Fruit fly (Drosophila melanogaster) whole organism, embryonic: ENCODE measurements around the gene CG10602.
A peak's percentile ranks its signal among the peaks of the same experiment; 100 is the strongest.

Experiments used
- Aef1 ChIP-seq: fragments of 200-800 bp; sonication (Bioruptor generic); IDR thresholded peaks from 3 replicates; pipeline ENCODE4 v1.3.6; 2022; ENCODE audit warnings: missing biosample characterization, missing genetic modification characterization
- B-H1 ChIP-seq: fragments of 200-800 bp; sonication (Bioruptor generic); IDR thresholded peaks from 3 replicates; pipeline ENCODE4 v1.3.6; 2022; ENCODE audit warnings: missing biosample characterization, missing genetic modification characterization
- Bdp1 ChIP-seq: fragments of 200-800 bp; sonication (Bioruptor generic); optimal IDR thresholded peaks from 3 replicates; lab custom pipeline; 2016; ENCODE audit warnings: missing biosample characterization, missing genetic modification characterization
- CG10654 ChIP-seq: fragments of 200-800 bp; sonication (Bioruptor generic); optimal IDR thresholded peaks from 2 replicates; lab custom pipeline; 2016; ENCODE audit warnings: missing biosample characterization, missing genetic modification characterization
- CG10979 ChIP-seq: fragments of 200-800 bp; sonication (Bioruptor generic); optimal IDR thresholded peaks from 2 replicates; lab custom pipeline; 2018; ENCODE audit warnings: missing biosample characterization, mild to moderate bottlenecking, missing genetic modification characterization, moderate library complexity
- CG11398 ChIP-seq: fragments of 200-800 bp; sonication (Bioruptor generic); optimal IDR thresholded peaks from 2 replicates; lab custom pipeline; 2016; ENCODE audit warnings: missing biosample characterization, missing genetic modification characterization
- CG11456 ChIP-seq: fragments of 200-800 bp; sonication (Bioruptor generic); IDR thresholded peaks from 3 replicates; pipeline ENCODE4 v1.3.6; 2022; ENCODE audit warnings: missing biosample characterization, missing genetic modification characterization
- CG11560 ChIP-seq: fragments of 200-800 bp; sonication (Bioruptor generic); IDR thresholded peaks from 3 replicates; pipeline ENCODE4 v1.3.6; 2022; ENCODE audit warnings: missing biosample characterization, missing genetic modification characterization
- CG12155 ChIP-seq: fragments of 200-800 bp; sonication (Bioruptor generic); optimal IDR thresholded peaks from 3 replicates; lab custom pipeline; 2016; ENCODE audit warnings: missing biosample characterization, missing genetic modification characterization
- CG12391 ChIP-seq: fragments of 200-800 bp; sonication (Bioruptor generic); optimal IDR thresholded peaks from 3 replicates; lab custom pipeline; 2018; ENCODE audit warnings: missing biosample characterization, mild to moderate bottlenecking, missing genetic modification characterization, moderate library complexity
- CG13123 ChIP-seq: fragments of 200-800 bp; sonication (Bioruptor generic); optimal IDR thresholded peaks from 2 replicates; lab custom pipeline; 2016; ENCODE audit warnings: missing biosample characterization, missing genetic modification characterization
- CG15514 ChIP-seq: fragments of 200-800 bp; sonication (Bioruptor generic); optimal IDR thresholded peaks from 3 replicates; lab custom pipeline; 2017; ENCODE audit warnings: missing biosample characterization, missing genetic modification characterization, mild to moderate bottlenecking, moderate library complexity, missing genetic modification reagents
- CG2202 ChIP-seq: fragments of 200-800 bp; sonication (Bioruptor generic); optimal IDR thresholded peaks from 2 replicates; lab custom pipeline; 2018; ENCODE audit warnings: missing biosample characterization, mild to moderate bottlenecking, missing genetic modification characterization
- CG30020 ChIP-seq: fragments of 200-800 bp; optimal IDR thresholded peaks from 2 replicates; lab custom pipeline; 2019; ENCODE audit warnings: missing biosample characterization, mild to moderate bottlenecking, missing genetic modification characterization, moderate library complexity
- CG4360 ChIP-seq: fragments of 200-800 bp; sonication (Bioruptor generic); IDR thresholded peaks from 2 replicates; pipeline ENCODE4 v1.3.6; 2022; ENCODE audit warnings: missing biosample characterization, missing genetic modification characterization
- CG4404 ChIP-seq: fragments of 200-800 bp; sonication (Bioruptor generic); IDR thresholded peaks from 2 replicates; pipeline ENCODE4 v1.3.6; 2022; ENCODE audit warnings: missing biosample characterization, missing genetic modification characterization
- CG6689 ChIP-seq: fragments of 200-800 bp; sonication (Bioruptor generic); IDR thresholded peaks from 2 replicates; pipeline ENCODE4 v1.3.6; 2022; ENCODE audit warnings: missing biosample characterization, missing genetic modification characterization
- CG8478 ChIP-seq: fragments of >200 bp; optimal IDR thresholded peaks from 2 replicates; lab custom pipeline; 2018
- CG9817 ChIP-seq: fragments of 200-800 bp; sonication (Bioruptor generic); optimal IDR thresholded peaks from 2 replicates; lab custom pipeline; 2018; ENCODE audit warnings: missing biosample characterization, mild to moderate bottlenecking, missing genetic modification characterization, moderate library complexity
- CTCF ChIP-seq: fragments of 200-800 bp; sonication (Bioruptor generic); optimal IDR thresholded peaks from 2 replicates; lab custom pipeline; 2017; ENCODE audit warnings: missing biosample characterization, mild to moderate bottlenecking, missing genetic modification characterization, moderate library complexity
- D19B ChIP-seq: fragments of 200-800 bp; sonication (Bioruptor generic); optimal IDR thresholded peaks from 2 replicates; lab custom pipeline; 2017; ENCODE audit warnings: missing biosample characterization, mild to moderate bottlenecking, missing genetic modification characterization
- Dll ChIP-seq: fragments of 200-800 bp; sonication (Bioruptor generic); IDR thresholded peaks from 4 replicates; pipeline ENCODE4 v1.3.6; 2022; ENCODE audit warnings: missing biosample characterization, missing genetic modification characterization; ENCODE audit not compliant: partially characterized antibody
- HLH54F ChIP-seq: fragments of 200-800 bp; sonication (Bioruptor generic); optimal IDR thresholded peaks from 3 replicates; lab custom pipeline; 2016; ENCODE audit warnings: missing biosample characterization, missing genetic modification characterization
- Hr78 ChIP-seq, 2 experiments: fragments of 200-800 bp in 1 of 2; fragments of >200 bp in 1 of 2; sonication (Bioruptor generic) in 1 of 2; optimal IDR thresholded peaks; 2 replicates each; lab custom pipeline; 2017 to 2019; ENCODE audit warnings: missing biosample characterization in 2 of 2, missing genetic modification characterization in 2 of 2, mild to moderate bottlenecking in 1 of 2, moderate library complexity in 1 of 2
- MESR4 ChIP-seq: fragments of 200-800 bp; sonication (Bioruptor generic); optimal IDR thresholded peaks from 2 replicates; lab custom pipeline; 2018; ENCODE audit warnings: missing biosample characterization, mild to moderate bottlenecking, missing genetic modification characterization, moderate library complexity
- NK7.1 ChIP-seq: fragments of 200-800 bp; sonication (Bioruptor generic); optimal IDR thresholded peaks from 3 replicates; lab custom pipeline; 2016; ENCODE audit warnings: missing biosample characterization, missing genetic modification characterization
- Neu2 ChIP-seq: fragments of 200-800 bp; sonication (Bioruptor generic); optimal IDR thresholded peaks from 3 replicates; lab custom pipeline; 2016; ENCODE audit warnings: missing biosample characterization, missing genetic modification characterization, borderline replicate concordance
- Nf-YA ChIP-seq: fragments of 200-800 bp; sonication (Bioruptor generic); IDR thresholded peaks from 2 replicates; pipeline ENCODE4 v1.3.6; 2022; ENCODE audit warnings: missing biosample characterization, missing genetic modification characterization
- NfI ChIP-seq: fragments of 200-800 bp; sonication (Bioruptor generic); optimal IDR thresholded peaks from 3 replicates; lab custom pipeline; 2018; ENCODE audit warnings: missing biosample characterization, mild to moderate bottlenecking, missing genetic modification characterization, moderate library complexity
- Oaz ChIP-seq: fragments of 200-800 bp; sonication (Bioruptor generic); IDR thresholded peaks from 2 replicates; pipeline ENCODE4 v1.3.6; 2022; ENCODE audit warnings: missing biosample characterization, missing genetic modification characterization
- Rx ChIP-seq: fragments of 200-800 bp; sonication (Bioruptor generic); IDR thresholded peaks from 2 replicates; pipeline ENCODE4 v1.3.6; 2022; ENCODE audit warnings: missing biosample characterization, missing genetic modification characterization
- Side ChIP-seq: fragments of 200-800 bp; sonication (Bioruptor generic); optimal IDR thresholded peaks from 2 replicates; lab custom pipeline; 2016; ENCODE audit warnings: missing biosample characterization, missing genetic modification characterization
- Vsx1 ChIP-seq: fragments of 200-800 bp; sonication (Bioruptor generic); optimal IDR thresholded peaks from 2 replicates; lab custom pipeline; 2017; ENCODE audit warnings: missing biosample characterization, mild to moderate bottlenecking, missing genetic modification characterization, missing genetic modification reagents
- YL-1 ChIP-seq: fragments of 200-800 bp; sonication (Bioruptor generic); optimal IDR thresholded peaks from 3 replicates; lab custom pipeline; 2017; ENCODE audit warnings: missing biosample characterization, mild to moderate bottlenecking, missing genetic modification characterization
- br ChIP-seq: fragments of >200 bp; optimal IDR thresholded peaks from 2 replicates; lab custom pipeline; 2017
- bsh ChIP-seq, 2 experiments: fragments of 200-800 bp; sonication (Bioruptor generic); optimal IDR thresholded peaks; 2 replicates each; lab custom pipeline; 2017 to 2018; ENCODE audit warnings: mild to moderate bottlenecking in 2 of 2, missing biosample characterization in 2 of 2, missing genetic modification characterization in 2 of 2, moderate library complexity in 1 of 2
- cwo ChIP-seq: fragments of 200-800 bp; sonication (Bioruptor generic); optimal IDR thresholded peaks from 3 replicates; lab custom pipeline; 2017; ENCODE audit warnings: missing biosample characterization, missing genetic modification characterization, mild to moderate bottlenecking, moderate library complexity, missing genetic modification reagents
- dimm ChIP-seq: fragments of 200-800 bp; sonication (Bioruptor generic); IDR thresholded peaks from 2 replicates; pipeline ENCODE4 v1.3.6; 2022; ENCODE audit warnings: missing biosample characterization, missing genetic modification characterization
- esg ChIP-seq: fragments of 200-800 bp; sonication (Bioruptor generic); conservative IDR thresholded peaks from 2 replicates; pipeline ENCODE4 v1.3.6; 2022; ENCODE audit warnings: missing biosample characterization, missing genetic modification characterization
- ind ChIP-seq: fragments of 200-800 bp; sonication (Bioruptor generic); optimal IDR thresholded peaks from 3 replicates; lab custom pipeline; 2016; ENCODE audit warnings: missing biosample characterization, missing genetic modification characterization
- jing ChIP-seq: fragments of 200-800 bp; sonication (Bioruptor generic); optimal IDR thresholded peaks from 2 replicates; lab custom pipeline; 2018; ENCODE audit warnings: missing biosample characterization, mild to moderate bottlenecking, missing genetic modification characterization
- lilli ChIP-seq: fragments of 200-800 bp; sonication (Bioruptor generic); optimal IDR thresholded peaks from 3 replicates; lab custom pipeline; 2016; ENCODE audit warnings: missing biosample characterization, missing genetic modification characterization
- org-1 ChIP-seq: fragments of 200-800 bp; sonication (Bioruptor generic); optimal IDR thresholded peaks from 2 replicates; lab custom pipeline; 2017; ENCODE audit warnings: missing biosample characterization, missing genetic modification characterization
- phol ChIP-seq: fragments of 200-800 bp; sonication (Bioruptor generic); optimal IDR thresholded peaks from 3 replicates; lab custom pipeline; 2018; ENCODE audit warnings: missing biosample characterization, mild to moderate bottlenecking, missing genetic modification characterization, moderate library complexity
- pros ChIP-seq: fragments of 200-800 bp; sonication (Bioruptor generic); optimal IDR thresholded peaks from 3 replicates; lab custom pipeline; 2019; ENCODE audit warnings: missing biosample characterization, mild to moderate bottlenecking, missing genetic modification characterization, moderate library complexity
- ro ChIP-seq: fragments of 200-800 bp; sonication (Bioruptor generic); IDR thresholded peaks from 2 replicates; pipeline ENCODE4 v1.3.6; 2022; ENCODE audit warnings: missing biosample characterization, missing genetic modification characterization
- row ChIP-seq: fragments of 200-800 bp; sonication (Bioruptor generic); IDR thresholded peaks from 3 replicates; pipeline ENCODE4 v1.3.6; 2022; ENCODE audit warnings: missing biosample characterization, missing genetic modification characterization
- salm ChIP-seq: fragments of 200-800 bp; sonication (Bioruptor generic); optimal IDR thresholded peaks from 2 replicates; lab custom pipeline; 2018; ENCODE audit warnings: missing biosample characterization, mild to moderate bottlenecking, missing genetic modification characterization
- sd ChIP-seq: fragments of 200-800 bp; sonication (Bioruptor generic); optimal IDR thresholded peaks from 3 replicates; lab custom pipeline; 2018; ENCODE audit warnings: missing biosample characterization, mild to moderate bottlenecking, missing genetic modification characterization, moderate library complexity
- sima ChIP-seq: fragments of 200-800 bp; sonication (Bioruptor generic); optimal IDR thresholded peaks from 2 replicates; lab custom pipeline; 2016; ENCODE audit warnings: missing biosample characterization, missing genetic modification characterization
- unc-4 ChIP-seq: fragments of 200-800 bp; sonication (Bioruptor generic); IDR thresholded peaks from 2 replicates; pipeline ENCODE4 v1.3.6; 2022; ENCODE audit warnings: missing biosample characterization, missing genetic modification characterization; ENCODE audit not compliant: partially characterized antibody
- usp ChIP-seq: fragments of >200 bp; optimal IDR thresholded peaks from 2 replicates; lab custom pipeline; 2017; ENCODE audit warnings: missing biosample characterization, missing genetic modification characterization

Gene CG10602

DNA sequence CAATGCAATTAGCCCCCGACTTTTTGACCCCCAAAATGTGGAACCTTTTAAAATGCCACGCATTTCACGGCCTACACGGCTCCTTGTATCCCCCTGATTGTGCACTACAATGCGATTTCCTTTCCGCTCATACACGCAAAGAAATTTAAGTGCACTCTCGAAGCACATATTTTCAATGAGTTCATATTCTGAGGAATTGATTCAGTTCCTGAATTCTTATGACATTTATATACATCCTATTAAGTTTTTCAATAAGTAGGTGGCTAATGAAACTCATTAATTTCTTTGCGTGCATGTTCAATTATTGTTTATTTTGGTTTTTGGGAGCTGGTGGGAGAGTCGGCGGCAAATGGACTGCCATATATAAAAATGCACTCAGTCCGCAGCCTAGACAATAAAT lies 40.2 kb upstream of the CG10602 start (continued):
- TF ChIP-seq sima (GFP tag; lab: Kevin White, UChicago) (no peak), esg (GFP tag; lab: Robert Waterston, UW) (peak; percentile 41), CG10979 (tag; lab: Kevin White, UChicago) (peak; percentile 89), cwo (GFP tag; lab: Kevin White, UChicago) (no peak), bsh (GFP tag; optimal IDR thresholded peaks at IDR 0.05; lab: Kevin White, UChicago) (peak in 1 of 2 experiments; percentile 94), Hr78 (GFP tag; optimal IDR thresholded peaks at IDR 0.05; lab: Kevin White, UChicago) (peak in 1 of 2 experiments; percentile 49), phol (tag; lab: Kevin White, UChicago) (peak; percentile 84), NfI (GFP tag; lab: Kevin White, UChicago) (peak; percentile 43), CG2202 (peak; percentile 85), dimm (GFP tag; lab: Robert Waterston, UW) (no peak), Bdp1 (GFP tag; lab: Kevin White, UChicago) (peak; percentile 50), CG13123 (GFP tag; lab: Kevin White, UChicago) (peak; percentile 43), br (no peak), ind (GFP tag; lab: Kevin White, UChicago) (peak; percentile 54), jing (peak; percentile 51), CG12391 (peak; percentile 76), NK7.1 (GFP tag; lab: Kevin White, UChicago) (no peak), CG30020 (peak; percentile 26), pros (GFP tag; lab: Kevin White, UChicago) (no peak), CG11560 (no peak), CG10654 (peak; percentile 68), YL-1 (GFP tag; lab: Kevin White, UChicago) (no peak), Aef1 (GFP tag; lab: Robert Waterston, UW) (no peak), Vsx1 (GFP tag; lab: Kevin White, UChicago) (peak; percentile 53), CG11456 (GFP tag; lab: Robert Waterston, UW) (no peak), CG6689 (GFP tag; lab: Robert Waterston, UW) (peak; percentile 63), CG15514 (GFP tag; lab: Kevin White, UChicago) (no peak), org-1 (GFP tag; lab: Kevin White, UChicago) (peak; percentile 19), salm (tag; lab: Kevin White, UChicago) (peak; percentile 47), CG4404 (peak; percentile 51; the same call in 1 of the 2 replicates), Neu2 (GFP tag; lab: Kevin White, UChicago) (no peak), CG4360 (GFP tag; lab: Robert Waterston, UW) (0 out of 2 replicates have a peak, but pooled peaks have one; percentile 19), B-H1 (peak; percentile 18; the same call in 2 of the 3 replicates), sd (tag; lab: Kevin White, UChicago) (no peak), CG9817 (peak; percentile 13), Side (GFP tag; lab: Kevin White, UChicago) (peak; percentile 71), Nf-YA (GFP tag; lab: Robert Waterston, UW) (no peak), MESR4 (GFP tag; lab: Kevin White, UChicago) (no peak), unc-4 (GFP tag; lab: Robert Waterston, UW) (no peak), CTCF (GFP tag; lab: Kevin White, UChicago) (peak; percentile 12), ro (peak; percentile 21; the same call in 1 of the 2 replicates), Oaz (GFP tag; lab: Robert Waterston, UW) (no peak), CG11398 (GFP tag; lab: Kevin White, UChicago) (peak; percentile 56), lilli (GFP tag; lab: Kevin White, UChicago) (peak; percentile 35), usp (GFP tag; lab: Kevin White, UChicago) (no peak), CG8478 (lab: Kevin White, UChicago) (no peak), Dll (GFP tag; lab: Robert Waterston, UW) (no peak), D19B (GFP tag; lab: Kevin White, UChicago) (no peak), Rx (GFP tag; lab: Robert Waterston, UW) (peak; percentile 49; the same call in 1 of the 2 replicates), row (GFP tag; lab: Robert Waterston, UW) (peak; percentile 66), CG12155 (GFP tag; lab: Kevin White, UChicago) (peak; percentile 45), HLH54F (GFP tag; lab: Kevin White, UChicago) (peak; percentile 10)
